Worm (Caenorhabditis elegans): ENCODE results near the gene T09A12.1.

The T09A12.1 gene

DNA sequence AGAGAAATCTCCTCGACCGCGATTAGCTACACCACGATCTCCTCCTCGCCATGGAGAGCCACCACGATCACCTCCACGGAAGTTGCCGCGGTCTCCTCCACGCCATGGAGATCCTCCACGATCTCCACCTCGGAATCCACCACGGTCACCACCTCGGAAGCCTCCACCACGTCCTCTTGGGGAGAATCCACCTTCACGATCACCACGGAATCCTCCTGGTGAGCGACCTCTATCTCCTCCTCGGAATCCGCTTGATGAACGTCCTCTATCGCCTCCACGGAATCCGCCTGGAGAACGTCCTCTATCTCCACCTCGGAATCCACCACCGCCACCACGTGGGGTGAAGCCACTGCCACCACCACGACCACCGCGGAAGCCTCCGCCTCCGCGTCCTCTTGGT is 44.9 kb downstream of the T09A12.1 start:
- no peak for TF ChIP-seq W03F9.2 (tag; optimal IDR thresholded peaks at IDR 0.05)
- TF ChIP-seq him-1 (tag; optimal IDR thresholded peaks at IDR 0.05), result no peak
- TF ChIP-seq dao-5 (tag; optimal IDR thresholded peaks at IDR 0.05), result no peak

DNA sequence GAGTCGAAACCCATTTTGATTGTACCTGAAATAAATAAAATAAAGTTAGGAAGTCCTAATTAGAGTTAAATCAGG is 45.1 kb downstream of the T09A12.1 start, which contains the start of gene nucl-1:
nucl-1 (minus strand) TSS at position 26 of the 75 bp plus-strand sequence.
- TF ChIP-seq W03F9.2 (tag; optimal IDR thresholded peaks at IDR 0.05), result no peak

DNA sequence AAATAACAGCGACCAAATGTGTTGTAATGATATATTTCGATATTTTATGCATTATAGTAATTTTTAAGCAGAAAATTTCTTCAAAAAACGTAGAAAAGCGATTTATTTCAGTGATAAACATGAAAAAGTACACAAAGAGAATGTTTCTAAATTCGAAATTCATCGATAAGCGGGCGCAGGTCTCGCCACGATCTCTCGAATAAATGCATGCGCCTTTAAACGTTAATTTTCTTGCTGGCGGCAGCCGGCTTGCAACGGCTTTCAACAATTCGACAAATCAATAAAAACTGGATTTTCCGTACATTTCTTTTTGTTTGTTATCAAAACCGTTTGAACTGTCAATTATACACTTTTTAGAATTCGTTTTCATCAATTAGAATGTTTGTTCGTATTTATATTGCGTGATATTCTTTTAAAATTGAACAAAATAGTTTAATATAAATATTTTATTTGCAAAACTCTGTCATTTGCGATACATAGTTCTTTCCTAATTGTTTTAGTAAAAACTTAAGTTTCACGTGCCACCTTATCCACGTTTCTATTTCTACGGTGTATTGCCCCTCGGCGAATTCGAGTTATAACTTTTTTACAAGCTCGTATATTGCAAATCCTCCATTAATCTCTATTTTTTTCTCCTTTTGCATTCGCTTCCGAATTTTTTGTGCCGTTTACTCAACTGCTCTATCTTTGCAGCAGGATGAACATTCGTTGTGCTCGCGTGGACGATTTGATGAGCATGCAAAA is 45.5 kb downstream of the T09A12.1 start, which contains the start of gene daf-31:
daf-31 (plus strand) TSS at position 694 of the 744 bp plus-strand sequence.
- TF ChIP-seq dao-5 (tag; optimal IDR thresholded peaks at IDR 0.05) (no peak), W03F9.2 (tag; optimal IDR thresholded peaks at IDR 0.05) (peak; percentile 39), him-1 (tag; optimal IDR thresholded peaks at IDR 0.05) (no peak)

DNA sequence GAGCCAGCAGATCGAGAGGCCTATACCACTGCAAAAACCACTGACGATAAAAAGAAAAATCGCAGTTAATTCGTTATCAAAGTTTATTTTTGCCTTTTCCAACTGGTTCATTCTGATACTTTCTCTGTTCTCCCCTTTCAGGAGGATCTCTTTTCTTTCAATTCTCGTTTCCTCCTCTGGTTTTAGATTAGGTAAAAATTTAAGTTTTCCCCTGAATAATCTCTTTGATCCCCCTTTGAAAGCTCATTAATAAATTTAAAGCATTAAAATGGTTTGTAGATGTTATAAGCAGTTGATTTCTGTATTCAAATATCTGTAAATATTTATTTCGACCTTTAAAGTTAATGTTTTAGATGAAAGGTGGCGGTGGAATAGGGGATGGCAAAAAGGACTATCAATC is 47.0 kb downstream of the T09A12.1 start, which contains the start of gene K07H8.2:
K07H8.2 (plus strand) TSS at position 301 of the 400 bp plus-strand sequence.
- no peak for TF ChIP-seq W03F9.2 (tag; optimal IDR thresholded peaks at IDR 0.05)
- TF ChIP-seq him-1 (tag; optimal IDR thresholded peaks at IDR 0.05), result no peak
- no peak for TF ChIP-seq dao-5 (tag; optimal IDR thresholded peaks at IDR 0.05)

DNA sequence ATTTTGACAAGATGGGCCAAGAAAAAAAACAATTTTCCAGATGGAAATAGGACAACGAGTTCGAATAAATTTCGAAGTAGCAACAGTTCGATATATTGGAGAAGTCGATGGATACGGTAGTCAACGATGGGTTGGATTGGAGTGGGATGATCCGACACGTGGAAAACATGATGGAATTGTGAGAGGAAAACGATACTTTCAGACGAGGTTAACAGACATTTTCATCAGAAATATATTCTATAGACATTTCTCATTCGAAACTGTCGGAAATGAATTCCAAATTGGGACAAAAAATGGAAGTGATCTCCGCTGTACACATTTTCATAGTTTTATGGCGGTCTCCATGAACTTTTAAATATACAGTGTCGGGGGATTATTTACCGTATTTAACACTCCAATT is 50.4 kb downstream of the T09A12.1 start, which contains the start of gene tbce-1:
tbce-1 (plus strand) TSS at position 41 of the 400 bp plus-strand sequence.
- TF ChIP-seq dao-5 (tag; optimal IDR thresholded peaks at IDR 0.05), result no peak
- TF ChIP-seq W03F9.2 (tag; optimal IDR thresholded peaks at IDR 0.05), result no peak
- TF ChIP-seq him-1 (tag; optimal IDR thresholded peaks at IDR 0.05), result no peak
